Worm (Caenorhabditis elegans) whole organism, L4 larva: ENCODE data around the gene snf-3.

ENCODE experiments used
- R02D3.7 ChIP-seq: fragments of 150-350 bp; sonication (generic microtip); optimal IDR thresholded peaks from 3 replicates; lab custom pipeline; 2014; ENCODE audit warnings: missing biosample characterization, missing genetic modification characterization
- T26A8.4 ChIP-seq: fragments of 200-800 bp; sonication (Bioruptor generic); IDR thresholded peaks from 2 replicates; pipeline ENCODE4 v1.3.6; 2022; ENCODE audit warnings: missing genetic modification characterization, missing compliant biosample characterization
- ama-1 ChIP-seq: fragments of 150-350 bp; optimal IDR thresholded peaks from 2 replicates; lab custom pipeline; 2014; ENCODE audit warnings: inconsistent platforms, mixed read lengths
- jun-1 ChIP-seq: fragments of 150-350 bp; optimal IDR thresholded peaks from 2 replicates; lab custom pipeline; 2014; ENCODE audit warnings: missing biosample characterization, missing genetic modification reagents, missing genetic modification characterization
- mdl-1 ChIP-seq, 2 experiments: fragments of 150-350 bp in 1 of 2; sonication (generic microtip) in 1 of 2; optimal IDR thresholded peaks; 2 replicates each; lab custom pipeline; 2014 to 2017; ENCODE audit warnings: missing biosample characterization in 2 of 2, missing genetic modification characterization in 2 of 2
- pha-4 ChIP-seq, 2 experiments: fragments of 150-350 bp in 1 of 2; fragments of 200-800 bp in 1 of 2; sonication (Bioruptor generic) in 1 of 2; IDR thresholded peaks in 1 of 2; optimal IDR thresholded peaks in 1 of 2; 2 replicates each; pipeline versions ENCODE4 v1.3.6 to Lab custom; 2014 to 2022; ENCODE audit warnings: missing genetic modification characterization in 2 of 2, missing genetic modification reagents in 2 of 2, missing biosample characterization in 1 of 2, missing compliant biosample characterization in 1 of 2
- unc-62 ChIP-seq, 3 experiments: fragments of 150-350 bp in 1 of 3; sonication (generic microtip); optimal IDR thresholded peaks in 2 of 3; peaks in 1 of 3; 1 replicate in 1 of 3; 2 replicates in 2 of 3; lab custom pipeline; 2014 to 2017; ENCODE audit warnings: missing biosample characterization in 3 of 3, missing genetic modification characterization in 3 of 3, missing genetic modification reagents in 3 of 3, missing genotype in 1 of 3
- zfp-3 ChIP-seq: fragments of 200-800 bp; sonication (Bioruptor generic); conservative IDR thresholded peaks from 2 replicates; pipeline ENCODE4 v1.3.6; 2022; ENCODE audit warnings: missing genetic modification reagents, missing genetic modification characterization, missing compliant biosample characterization

DNA sequence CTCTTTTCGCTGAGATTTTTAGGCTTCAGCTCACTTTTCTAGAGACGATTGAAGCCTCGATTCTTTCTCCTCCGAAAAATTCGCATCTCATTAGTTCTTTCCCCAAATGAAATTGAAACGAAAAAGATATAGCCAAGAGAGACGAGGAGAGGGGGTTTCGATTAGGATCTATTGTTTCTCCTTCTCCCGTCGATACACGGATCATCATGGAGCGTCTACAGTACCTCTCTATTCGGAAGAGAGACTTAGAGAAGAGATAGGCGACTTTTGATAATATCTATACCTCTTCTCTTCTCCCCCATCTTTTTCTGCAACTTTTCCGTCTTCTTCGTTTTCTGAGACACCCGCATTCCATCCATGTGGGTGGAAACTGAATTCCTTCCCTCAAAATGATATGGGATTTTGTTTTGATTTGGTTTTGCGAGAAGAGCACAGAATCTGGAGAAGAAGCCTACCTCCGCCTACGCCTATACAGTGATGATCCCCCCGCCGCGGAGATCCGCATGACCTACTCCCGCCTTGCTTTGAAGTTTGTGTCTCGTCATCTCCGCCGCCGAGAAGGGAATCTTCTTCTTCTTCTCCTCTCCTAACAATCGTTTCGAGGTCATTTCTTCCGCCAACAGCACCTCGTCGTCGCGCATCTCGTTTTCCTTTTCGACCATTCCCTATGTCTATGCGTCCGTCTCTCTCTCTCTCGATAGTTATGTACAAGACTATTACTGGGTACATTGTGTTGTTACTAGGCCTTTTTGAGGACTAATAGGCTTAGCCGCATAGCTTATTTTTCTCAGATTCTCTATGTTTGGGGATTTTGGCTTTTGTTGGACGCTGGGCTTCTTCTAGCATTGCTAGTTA, 50.1 kb downstream of the snf-3 start:
- TF ChIP-seq T26A8.4 (GFP tag; lab: Robert Waterston, UW), result no peak
- peak in 1 of 2 experiments; percentile 72 for TF ChIP-seq unc-62 (GFP tag; optimal IDR thresholded peaks at IDR 0.05 in 1 of 2; lab: Kevin White, UChicago)
- TF ChIP-seq unc-62 (tag; optimal IDR thresholded peaks at IDR 0.05; lab: Kevin White, UChicago), result no peak
- no peak for TF ChIP-seq mdl-1 (tag; optimal IDR thresholded peaks at IDR 0.05; lab: Kevin White, UChicago)
- TF ChIP-seq pha-4 (GFP tag; IDR thresholded peaks at IDR 0.05; lab: Robert Waterston, UW), result peak; percentile 23; the same call in 1 of the 2 replicates
- no peak for TF ChIP-seq pha-4 (tag; optimal IDR thresholded peaks at IDR 0.05; lab: Kevin White, UChicago)
- TF ChIP-seq zfp-3, result no peak
- no peak for TF ChIP-seq R02D3.7
- TF ChIP-seq jun-1 (tag; lab: Kevin White, UChicago), result no peak
- TF ChIP-seq ama-1 (lab: Kevin White, UChicago), result no peak
